Worm (Caenorhabditis elegans) whole organism, L4 larva: ENCODE results near the gene stau-1.

Experiments used
- D1046.2 ChIP-seq: fragments of 200-800 bp; sonication (Bioruptor generic); IDR thresholded peaks from 2 replicates; pipeline ENCODE4 v1.3.6; 2022; ENCODE audit warnings: missing genetic modification characterization, missing compliant biosample characterization
- F49E8.2 ChIP-seq: sonication (generic microtip); optimal IDR thresholded peaks from 2 replicates; lab custom pipeline; 2016; ENCODE audit warnings: missing compliant biosample characterization, mild to moderate bottlenecking, missing genetic modification characterization, borderline replicate concordance
- T20F7.1 ChIP-seq: fragments of 200-800 bp; sonication (Bioruptor generic); optimal IDR thresholded peaks from 2 replicates; lab custom pipeline; 2018; ENCODE audit warnings: mild to moderate bottlenecking, missing genetic modification characterization, missing compliant biosample characterization
- arid-1 ChIP-seq: fragments of 200-800 bp; sonication (Bioruptor generic); conservative IDR thresholded peaks from 2 replicates; pipeline ENCODE4 v1.3.6; 2022; ENCODE audit warnings: missing genetic modification reagents, missing genetic modification characterization, missing compliant biosample characterization
- ceh-28 ChIP-seq: fragments of 150-350 bp; optimal IDR thresholded peaks from 2 replicates; lab custom pipeline; 2014; ENCODE audit warnings: missing biosample characterization, missing genetic modification reagents, missing genetic modification characterization
- ceh-32 ChIP-seq: sonication (generic microtip); optimal IDR thresholded peaks from 2 replicates; lab custom pipeline; 2016; ENCODE audit warnings: mild to moderate bottlenecking, missing genetic modification characterization, missing compliant biosample characterization; ENCODE audit not compliant: poor library complexity
- ctbp-1 ChIP-seq: fragments of 200-800 bp; sonication (Bioruptor generic); IDR thresholded peaks from 2 replicates; pipeline ENCODE4 v1.3.6; 2022; ENCODE audit warnings: missing genetic modification reagents, missing genetic modification characterization, missing compliant biosample characterization
- daf-19 ChIP-seq: fragments of 200-800 bp; sonication (Bioruptor generic); conservative IDR thresholded peaks from 2 replicates; pipeline ENCODE4 v1.3.6; 2022; ENCODE audit warnings: missing genetic modification characterization, missing compliant biosample characterization
- daf-8 ChIP-seq: fragments of 200-800 bp; sonication (Bioruptor generic); IDR thresholded peaks from 2 replicates; pipeline ENCODE4 v1.3.6; 2022; ENCODE audit warnings: missing genetic modification characterization, missing compliant biosample characterization
- dmd-6 ChIP-seq: fragments of 200-800 bp; sonication (Bioruptor generic); IDR thresholded peaks from 2 replicates; pipeline ENCODE4 v1.3.6; 2022; ENCODE audit warnings: missing genetic modification reagents, missing genetic modification characterization, missing compliant biosample characterization
- dmd-8 ChIP-seq: fragments of 200-800 bp; sonication (Bioruptor generic); IDR thresholded peaks from 2 replicates; pipeline ENCODE4 v1.3.6; 2022; ENCODE audit warnings: missing genetic modification characterization, missing compliant biosample characterization
- dpl-1 ChIP-seq: fragments of 150-350 bp; optimal IDR thresholded peaks from 2 replicates; lab custom pipeline; 2014; ENCODE audit warnings: missing biosample characterization, missing genetic modification reagents, missing genetic modification characterization
- egl-27 ChIP-seq: sonication (generic microtip); optimal IDR thresholded peaks from 3 replicates; lab custom pipeline; 2017; ENCODE audit warnings: missing biosample characterization, missing genetic modification reagents, missing genetic modification characterization
- hlh-11 ChIP-seq: fragments of 200-800 bp; sonication (Bioruptor generic); optimal IDR thresholded peaks from 2 replicates; lab custom pipeline; 2018; ENCODE audit warnings: mild to moderate bottlenecking, missing genetic modification characterization, missing compliant biosample characterization
- hlh-30 ChIP-seq: sonication (generic microtip); optimal IDR thresholded peaks from 2 replicates; lab custom pipeline; 2017; ENCODE audit warnings: antibody characterized with exemption, mild to moderate bottlenecking, missing genetic modification characterization, missing compliant biosample characterization; ENCODE audit not compliant: insufficient read depth
- hmg-1.1 ChIP-seq: fragments of 200-800 bp; sonication (Bioruptor generic); IDR thresholded peaks from 2 replicates; pipeline ENCODE4 v1.3.6; 2022; ENCODE audit warnings: missing genetic modification reagents, missing genetic modification characterization, missing compliant biosample characterization
- lim-7 ChIP-seq: fragments of 200-800 bp; sonication (Bioruptor generic); IDR thresholded peaks from 2 replicates; pipeline ENCODE4 v1.3.6; 2022; ENCODE audit warnings: missing genetic modification characterization, missing compliant biosample characterization
- lin-13 ChIP-seq: fragments of 150-350 bp; optimal IDR thresholded peaks from 2 replicates; lab custom pipeline; 2014; ENCODE audit warnings: missing biosample characterization, missing genetic modification reagents, missing genetic modification characterization
- lir-3 ChIP-seq: sonication (generic microtip); optimal IDR thresholded peaks from 2 replicates; lab custom pipeline; 2016; ENCODE audit warnings: mild to moderate bottlenecking, missing genetic modification characterization, missing compliant biosample characterization
- lsy-2 ChIP-seq, 2 experiments: fragments of 150-350 bp in 1 of 2; sonication (generic microtip) in 1 of 2; optimal IDR thresholded peaks; 2 replicates each; lab custom pipeline; 2014 to 2017; ENCODE audit warnings: missing biosample characterization in 2 of 2, missing genetic modification characterization in 2 of 2
- madf-9 ChIP-seq: fragments of 200-800 bp; sonication (Bioruptor generic); conservative IDR thresholded peaks from 2 replicates; pipeline ENCODE4 v1.3.6; 2022; ENCODE audit warnings: missing genetic modification reagents, missing genetic modification characterization, missing compliant biosample characterization
- mdt-29 ChIP-seq: fragments of 200-800 bp; sonication (Bioruptor generic); IDR thresholded peaks from 2 replicates; pipeline ENCODE4 v1.3.6; 2022; ENCODE audit warnings: missing genetic modification reagents, missing genetic modification characterization, missing compliant biosample characterization
- mep-1 ChIP-seq: fragments of 150-350 bp; sonication (generic microtip); optimal IDR thresholded peaks from 3 replicates; lab custom pipeline; 2014; ENCODE audit warnings: missing biosample characterization, missing genetic modification characterization
- nhr-10 ChIP-seq: fragments of 150-350 bp; optimal IDR thresholded peaks from 2 replicates; lab custom pipeline; 2014; ENCODE audit warnings: missing biosample characterization, missing genetic modification characterization
- nhr-11 ChIP-seq: fragments of 150-350 bp; optimal IDR thresholded peaks from 2 replicates; lab custom pipeline; 2014; ENCODE audit warnings: missing biosample characterization, missing genetic modification characterization
- nhr-28 ChIP-seq: fragments of 150-350 bp; optimal IDR thresholded peaks from 2 replicates; lab custom pipeline; 2014; ENCODE audit warnings: missing biosample characterization, missing genetic modification characterization
- nhr-42 ChIP-seq: fragments of 200-800 bp; sonication (Bioruptor generic); IDR thresholded peaks from 2 replicates; pipeline ENCODE4 v1.3.6; 2022; ENCODE audit warnings: missing genetic modification characterization, missing compliant biosample characterization
- nhr-48 ChIP-seq: sonication (generic microtip); optimal IDR thresholded peaks from 2 replicates; lab custom pipeline; 2016; ENCODE audit warnings: mild to moderate bottlenecking, missing genetic modification characterization, missing compliant biosample characterization
- nhr-6 ChIP-seq: fragments of 150-350 bp; optimal IDR thresholded peaks from 2 replicates; lab custom pipeline; 2014; ENCODE audit warnings: missing biosample characterization, missing genetic modification characterization
- nhr-77 ChIP-seq: fragments of 150-350 bp; optimal IDR thresholded peaks from 2 replicates; lab custom pipeline; 2014; ENCODE audit warnings: missing biosample characterization, missing genetic modification characterization
- php-3 ChIP-seq: fragments of 200-800 bp; sonication (Bioruptor generic); IDR thresholded peaks from 2 replicates; pipeline ENCODE4 v1.3.6; 2022; ENCODE audit warnings: missing genetic modification reagents, missing genetic modification characterization, missing compliant biosample characterization
- pqm-1 ChIP-seq: sonication (generic microtip); optimal IDR thresholded peaks from 2 replicates; lab custom pipeline; 2017; ENCODE audit warnings: missing biosample characterization, missing genetic modification characterization
- saeg-2 ChIP-seq: fragments of 200-800 bp; sonication (Bioruptor generic); IDR thresholded peaks from 2 replicates; pipeline ENCODE4 v1.3.6; 2022; ENCODE audit warnings: missing genetic modification reagents, missing genetic modification characterization, missing compliant biosample characterization
- sdz-12 ChIP-seq: fragments of 200-800 bp; sonication (Bioruptor generic); optimal IDR thresholded peaks from 2 replicates; lab custom pipeline; 2018; ENCODE audit warnings: mild to moderate bottlenecking, missing genetic modification characterization, missing compliant biosample characterization
- skn-1 ChIP-seq: fragments of 150-350 bp; optimal IDR thresholded peaks from 2 replicates; lab custom pipeline; 2014; ENCODE audit warnings: missing biosample characterization, missing genetic modification characterization
- spr-3 ChIP-seq: fragments of 200-800 bp; sonication (Bioruptor generic); optimal IDR thresholded peaks from 2 replicates; lab custom pipeline; 2018; ENCODE audit warnings: mild to moderate bottlenecking, missing genetic modification characterization, missing compliant biosample characterization
- tra-1 ChIP-seq: fragments of 200-800 bp; sonication (Bioruptor generic); IDR thresholded peaks from 2 replicates; pipeline ENCODE4 v1.3.6; 2022; ENCODE audit warnings: missing genetic modification reagents, missing genetic modification characterization, missing compliant biosample characterization
- unc-39 ChIP-seq: sonication (generic microtip); optimal IDR thresholded peaks from 2 replicates; lab custom pipeline; 2017; ENCODE audit warnings: missing biosample characterization, missing genetic modification characterization
- unc-62 ChIP-seq, 3 experiments: fragments of 150-350 bp in 1 of 3; sonication (generic microtip); optimal IDR thresholded peaks in 2 of 3; peaks in 1 of 3; 1 replicate in 1 of 3; 2 replicates in 2 of 3; lab custom pipeline; 2014 to 2017; ENCODE audit warnings: missing biosample characterization in 3 of 3, missing genetic modification characterization in 3 of 3, missing genetic modification reagents in 3 of 3, missing genotype in 1 of 3
- zag-1 ChIP-seq: fragments of 150-350 bp; optimal IDR thresholded peaks from 2 replicates; lab custom pipeline; 2014; ENCODE audit warnings: missing biosample characterization, missing genetic modification characterization
- zfp-2 ChIP-seq: sonication (generic microtip); optimal IDR thresholded peaks from 2 replicates; lab custom pipeline; 2016; ENCODE audit warnings: mild to moderate bottlenecking, missing genetic modification characterization, missing compliant biosample characterization
- zfp-3 ChIP-seq: fragments of 200-800 bp; sonication (Bioruptor generic); conservative IDR thresholded peaks from 2 replicates; pipeline ENCODE4 v1.3.6; 2022; ENCODE audit warnings: missing genetic modification reagents, missing genetic modification characterization, missing compliant biosample characterization

Gene stau-1

ce11 chrX:1010627-1011452 is 24.2 kb downstream of the stau-1 start (continued):
- TF ChIP-seq hlh-30 (tag; lab: Kevin White, UChicago) (peak; percentile 92), dmd-8 (GFP tag; lab: Robert Waterston, UW) (peak; percentile 69; the same call in 1 of the 2 replicates), D1046.2 (GFP tag; lab: Robert Waterston, UW) (0 out of 2 replicates have a peak, but pooled peaks have one; percentile 40), madf-9 (peak; percentile 40; the same call in 1 of the 2 replicates), nhr-10 (tag; lab: Kevin White, UChicago) (peak; percentile 78), lsy-2 (tag; optimal IDR thresholded peaks at IDR 0.05; lab: Kevin White, UChicago) (peak in 1 of 2 experiments; percentile 28), nhr-11 (tag; lab: Kevin White, UChicago) (no peak), nhr-77 (tag; lab: Kevin White, UChicago) (peak; percentile 70), dmd-6 (GFP tag; lab: Robert Waterston, UW) (peak; percentile 85), ctbp-1 (GFP tag; lab: Robert Waterston, UW) (0 out of 2 replicates have a peak, but pooled peaks have one; percentile 27)

DNA sequence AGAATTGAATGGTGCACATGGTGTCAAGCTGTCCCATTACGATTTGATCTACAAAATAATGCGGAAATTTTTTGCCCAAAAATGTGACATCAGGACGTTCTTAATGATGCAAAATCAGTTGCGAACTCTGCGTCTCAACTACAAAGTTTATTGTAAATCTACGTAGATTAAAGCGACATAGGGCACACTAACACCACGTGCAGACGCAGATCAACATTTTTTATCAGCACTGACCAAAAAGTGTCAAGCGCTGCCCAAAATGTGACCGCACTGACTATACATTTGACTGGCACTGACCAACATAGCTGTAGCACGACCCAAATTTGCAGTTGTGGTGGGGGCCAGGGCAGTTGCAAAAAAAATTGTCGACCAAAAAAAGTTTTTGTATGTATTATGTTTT is 25.6 kb downstream of the stau-1 start:
- TF ChIP-seq lim-7 = no peak
- no peak for TF ChIP-seq dpl-1
- no peak for TF ChIP-seq nhr-77 (tag; lab: Kevin White, UChicago)
- peak; percentile 45 for TF ChIP-seq hlh-11 (tag; lab: Kevin White, UChicago)
- peak; percentile 3 for TF ChIP-seq nhr-48 (tag; lab: Kevin White, UChicago)
- no peak for TF ChIP-seq mep-1 (tag; lab: Kevin White, UChicago)
- TF ChIP-seq hmg-1.1 (GFP tag; lab: Robert Waterston, UW) = no peak
- TF ChIP-seq unc-62 (GFP tag; optimal IDR thresholded peaks at IDR 0.05 in 1 of 2; lab: Kevin White, UChicago) = peak in 1 of 2 experiments; percentile 72
- TF ChIP-seq unc-62 (tag; optimal IDR thresholded peaks at IDR 0.05; lab: Kevin White, UChicago) = no peak
- no peak for TF ChIP-seq ceh-28
- TF ChIP-seq ceh-32 = no peak
- TF ChIP-seq pqm-1 = no peak
- no peak for TF ChIP-seq skn-1 (tag; lab: Kevin White, UChicago)
- no peak for TF ChIP-seq lir-3 (tag; lab: Kevin White, UChicago)
- TF ChIP-seq daf-8 (GFP tag; lab: Robert Waterston, UW) = no peak
- TF ChIP-seq unc-39 (tag; lab: Kevin White, UChicago) = no peak
- no peak for TF ChIP-seq nhr-6 (tag; lab: Kevin White, UChicago)
- no peak for TF ChIP-seq saeg-2 (GFP tag; lab: Robert Waterston, UW)
- TF ChIP-seq F49E8.2 (tag; lab: Kevin White, UChicago) = no peak
- no peak for TF ChIP-seq zag-1 (tag; lab: Kevin White, UChicago)
- no peak for TF ChIP-seq zfp-3 (GFP tag; lab: Robert Waterston, UW)
- TF ChIP-seq arid-1 = no peak
- TF ChIP-seq egl-27 = no peak
- no peak for TF ChIP-seq mdt-29 (GFP tag; lab: Robert Waterston, UW)
- TF ChIP-seq sdz-12 (GFP tag; lab: Kevin White, UChicago) = no peak
- TF ChIP-seq lin-13 (GFP tag; lab: Kevin White, UChicago) = no peak
- no peak for TF ChIP-seq tra-1
- TF ChIP-seq T20F7.1 (GFP tag; lab: Kevin White, UChicago) = no peak
- no peak for TF ChIP-seq daf-19 (GFP tag; lab: Robert Waterston, UW)
- TF ChIP-seq nhr-42 (GFP tag; lab: Robert Waterston, UW) = no peak
- TF ChIP-seq php-3 (GFP tag; lab: Robert Waterston, UW) = no peak
- peak; percentile 59 for TF ChIP-seq hlh-30 (tag; lab: Kevin White, UChicago)
- TF ChIP-seq nhr-28 (tag; lab: Kevin White, UChicago) = no peak
- no peak for TF ChIP-seq spr-3 (GFP tag; lab: Kevin White, UChicago)
- TF ChIP-seq zfp-2 (tag; lab: Kevin White, UChicago) = no peak
- peak; percentile 65 for TF ChIP-seq dmd-6 (GFP tag; lab: Robert Waterston, UW)
